Worm (Caenorhabditis elegans): ENCODE data around the gene vps-26.
A peak's percentile ranks its signal among the peaks of the same experiment; 100 is the strongest.

Gene vps-26

DNA sequence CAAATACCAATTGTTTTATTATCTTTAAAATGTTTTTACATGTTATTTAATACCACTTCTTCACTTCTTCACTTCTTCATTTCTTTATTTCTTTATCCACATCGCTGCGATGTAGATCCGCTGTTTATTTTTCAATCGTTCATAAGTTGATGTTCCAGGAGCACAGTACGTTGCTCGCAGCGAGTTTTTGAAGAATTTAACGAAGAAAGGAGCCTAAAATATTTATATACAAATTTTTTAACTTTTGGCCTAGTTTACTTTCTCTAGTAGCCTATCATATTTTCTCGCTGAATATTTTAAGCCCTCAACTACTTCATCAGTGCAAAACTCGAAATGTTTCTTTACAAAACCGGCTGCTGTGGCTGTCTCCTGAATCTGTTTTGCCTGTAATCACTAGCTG lies 23.4 kb downstream of the vps-26 start:
- TF ChIP-seq lsy-2 (tag; optimal IDR thresholded peaks at IDR 0.05) (no peak), cnd-1 (tag; optimal IDR thresholded peaks at IDR 0.05) (no peak), nhr-12 (tag; optimal IDR thresholded peaks at IDR 0.05) (no peak), tbx-8 (GFP tag; optimal IDR thresholded peaks at IDR 0.05) (no peak), sptf-1 (tag; optimal IDR thresholded peaks at IDR 0.05) (no peak), M03D4.4 (tag; optimal IDR thresholded peaks at IDR 0.05) (no peak), mab-5 (tag; optimal IDR thresholded peaks at IDR 0.05) (no peak), mls-2 (tag; optimal IDR thresholded peaks at IDR 0.05) (no peak)

ce11 chrIV:9316068-9316681 lies 25.4 kb downstream of the vps-26 start, which contains the start of the genes F49C12.9 and rpn-7:
F49C12.9 (minus strand) TSS chrIV:9316215.
rpn-7 (plus strand) TSS chrIV:9316631.
- TF ChIP-seq hlh-1 (tag; optimal IDR thresholded peaks at IDR 0.05) (peak; percentile 67), cnd-1 (tag; optimal IDR thresholded peaks at IDR 0.05) (peak; percentile 62), unc-62 (GFP tag; optimal IDR thresholded peaks at IDR 0.05) (no peak), ham-2 (GFP tag; optimal IDR thresholded peaks at IDR 0.05) (no peak), elt-3 (tag; optimal IDR thresholded peaks at IDR 0.05) (no peak), flh-1 (GFP tag; optimal IDR thresholded peaks at IDR 0.05) (peak; percentile 7), sptf-1 (tag; optimal IDR thresholded peaks at IDR 0.05) (peak; percentile 85), bed-3 (GFP tag; optimal IDR thresholded peaks at IDR 0.05) (peak; percentile 37), nhr-237 (tag; optimal IDR thresholded peaks at IDR 0.05) (peak; percentile 16), ztf-11 (tag; optimal IDR thresholded peaks at IDR 0.05) (peak; percentile 52), mab-5 (tag; optimal IDR thresholded peaks at IDR 0.05) (no peak), ceh-39 (tag; optimal IDR thresholded peaks at IDR 0.05) (peak; percentile 30), nhr-76 (tag; optimal IDR thresholded peaks at IDR 0.05) (peak; percentile 1), M03D4.4 (tag; optimal IDR thresholded peaks at IDR 0.05) (peak; percentile 67), elt-1 (tag; optimal IDR thresholded peaks at IDR 0.05; ENCODE audit: borderline replicate concordance, insufficient read depth) (peak; percentile 36), ces-1 (GFP tag; optimal IDR thresholded peaks at IDR 0.05) (peak; percentile 60), nhr-12 (tag; optimal IDR thresholded peaks at IDR 0.05) (peak; percentile 35), ceh-43 (GFP tag; optimal IDR thresholded peaks at IDR 0.05) (peak; percentile 81), mep-1 (tag; optimal IDR thresholded peaks at IDR 0.05) (peak; percentile 82), drap-1 (GFP tag; optimal IDR thresholded peaks at IDR 0.05) (peak; percentile 73), pha-4 (tag; optimal IDR thresholded peaks at IDR 0.05) (peak; percentile 7), sem-2 (GFP tag; optimal IDR thresholded peaks at IDR 0.05) (peak; percentile 36), lsy-2 (tag; optimal IDR thresholded peaks at IDR 0.05) (peak; percentile 37), nhr-2 (tag; optimal IDR thresholded peaks at IDR 0.05) (no peak)

DNA sequence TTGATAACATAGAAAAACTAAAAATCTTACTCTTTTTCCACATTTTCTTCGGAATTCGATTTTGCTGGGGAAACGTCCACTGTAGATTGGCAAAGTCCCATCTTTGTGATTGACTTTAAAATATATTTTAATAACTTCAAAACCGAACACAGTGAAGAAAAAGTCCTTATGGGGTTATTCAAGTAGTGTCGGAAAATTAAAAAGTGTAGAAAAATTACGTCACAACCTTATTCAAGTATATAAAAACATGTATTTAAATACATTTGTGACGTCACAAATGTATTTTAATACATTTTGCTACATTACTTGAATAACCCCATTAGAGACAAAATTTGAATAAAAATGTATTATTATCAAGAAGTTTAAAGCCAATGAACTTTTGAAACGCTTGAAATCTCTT lies 28.8 kb downstream of the vps-26 start, which contains the start of gene F49C12.7:
Gene F49C12.7 (minus strand): TSS at position 101 of the 400 bp plus-strand sequence.
- peak; percentile 89 for TF ChIP-seq zip-8 (tag; optimal IDR thresholded peaks at IDR 0.05)

- TF ChIP-seq lsy-2 (tag; optimal IDR thresholded peaks at IDR 0.05), result no peak
- TF ChIP-seq ces-1 (GFP tag; optimal IDR thresholded peaks at IDR 0.05), result no peak
- TF ChIP-seq sptf-1 (tag; optimal IDR thresholded peaks at IDR 0.05), result no peak
- no peak for TF ChIP-seq ham-2 (GFP tag; optimal IDR thresholded peaks at IDR 0.05)
- no peak for TF ChIP-seq drap-1 (GFP tag; optimal IDR thresholded peaks at IDR 0.05)
- TF ChIP-seq flh-1 (GFP tag; optimal IDR thresholded peaks at IDR 0.05), result no peak
- TF ChIP-seq blmp-1 (tag; optimal IDR thresholded peaks at IDR 0.05), result no peak
- no peak for TF ChIP-seq M03D4.4 (tag; optimal IDR thresholded peaks at IDR 0.05)
- TF ChIP-seq mls-2 (tag; optimal IDR thresholded peaks at IDR 0.05), result no peak
- TF ChIP-seq bed-3 (GFP tag; optimal IDR thresholded peaks at IDR 0.05), result no peak
- no peak for TF ChIP-seq hlh-1 (tag; optimal IDR thresholded peaks at IDR 0.05)
- no peak for TF ChIP-seq elt-3 (tag; optimal IDR thresholded peaks at IDR 0.05)
- no peak for TF ChIP-seq unc-39 (tag; optimal IDR thresholded peaks at IDR 0.05)
- no peak for TF ChIP-seq tbx-8 (GFP tag; optimal IDR thresholded peaks at IDR 0.05)
- no peak for TF ChIP-seq ceh-43 (GFP tag; optimal IDR thresholded peaks at IDR 0.05)
- no peak for TF ChIP-seq ceh-39 (tag; optimal IDR thresholded peaks at IDR 0.05)
- TF ChIP-seq mep-1 (tag; optimal IDR thresholded peaks at IDR 0.05), result no peak
- no peak for TF ChIP-seq zip-8 (tag; optimal IDR thresholded peaks at IDR 0.05)
- no peak for TF ChIP-seq ceh-83 (GFP tag; optimal IDR thresholded peaks at IDR 0.05)
These were observed 30.5 kb downstream of the vps-26 start for ce11 chrIV:9310935-9311566.

Measured in whole organism, mixed stage, embryonic.